Worm (Caenorhabditis elegans): ENCODE measurements around the gene hpo-18.

DNA sequence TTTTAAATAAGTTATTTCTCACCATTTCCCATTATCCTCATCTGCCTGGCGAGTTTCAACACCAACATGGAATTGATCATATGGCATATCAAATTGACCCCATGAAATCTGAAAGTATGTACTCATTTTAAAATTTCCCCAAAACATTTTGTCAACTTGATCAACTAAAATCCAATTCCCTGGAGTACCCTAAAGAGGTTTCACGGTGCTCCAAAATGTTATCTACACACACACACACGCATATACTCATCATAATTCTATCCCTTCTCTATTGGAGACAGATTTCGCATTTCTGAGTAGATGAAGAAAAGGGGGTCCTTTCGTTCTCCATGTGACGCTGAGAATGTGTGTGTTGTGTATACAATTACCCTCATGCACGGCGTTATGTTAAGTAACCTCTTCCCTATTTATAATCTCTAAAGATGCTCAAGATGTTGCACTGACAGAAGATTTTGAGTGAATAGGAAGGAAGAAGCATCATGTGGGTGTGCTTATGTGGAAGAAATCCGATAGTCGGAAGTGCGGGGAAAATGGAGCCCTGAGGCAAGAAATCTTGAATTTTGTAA is 9.9 kb upstream of the hpo-18 start:
- TF ChIP-seq egl-27 (tag; optimal IDR thresholded peaks at IDR 0.05): no peak
- TF ChIP-seq R02D3.7 (tag; optimal IDR thresholded peaks at IDR 0.05): no peak
- no peak for TF ChIP-seq dmd-4 (tag; optimal IDR thresholded peaks at IDR 0.05)
- TF ChIP-seq ama-1 (optimal IDR thresholded peaks at IDR 0.05): no peak
- TF ChIP-seq blmp-1 (tag; optimal IDR thresholded peaks at IDR 0.05; ENCODE audit: insufficient read depth): no peak
- TF ChIP-seq ZK546.5 (tag; optimal IDR thresholded peaks at IDR 0.05): no peak
- TF ChIP-seq unc-62 (GFP tag; optimal IDR thresholded peaks at IDR 0.05): no peak
- TF ChIP-seq lsy-2 (tag; optimal IDR thresholded peaks at IDR 0.05): no peak
